Fruit fly (Drosophila melanogaster): ENCODE measurements around the gene CG12729.

The CG12729 gene

DNA sequence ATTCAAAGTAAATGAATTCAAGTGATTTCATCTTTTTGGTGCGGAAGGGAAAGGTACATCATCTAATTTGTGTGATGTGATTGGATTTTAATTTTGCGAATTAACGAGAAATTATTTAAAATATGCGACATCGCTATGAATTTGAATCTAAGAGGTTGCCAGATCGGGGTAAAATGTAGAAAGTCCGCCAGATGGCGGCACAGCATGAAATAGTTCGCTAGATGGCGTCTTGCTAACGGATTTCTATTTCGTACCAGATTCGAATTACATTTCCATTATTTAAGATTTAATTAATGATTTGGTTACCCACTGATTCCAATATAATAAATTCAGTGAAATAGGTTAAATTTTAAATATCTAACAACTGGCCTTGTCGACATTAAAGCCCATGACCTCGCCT, 38.3 kb downstream of the CG12729 start (continued):
- no peak for TF ChIP-seq CG3726 (GFP tag; IDR thresholded peaks at IDR 0.05)
- TF ChIP-seq sug (tag; optimal IDR thresholded peaks at IDR 0.05): peak; percentile 52
- no peak for TF ChIP-seq Asciz (GFP tag; optimal IDR thresholded peaks at IDR 0.05)
- no peak for TF ChIP-seq CG11398 (GFP tag; optimal IDR thresholded peaks at IDR 0.05)
- no peak for TF ChIP-seq CG1529 (GFP tag; optimal IDR thresholded peaks at IDR 0.05)
- TF ChIP-seq corto (GFP tag; optimal IDR thresholded peaks at IDR 0.05): no peak
- TF ChIP-seq gcm (GFP tag; optimal IDR thresholded peaks at IDR 0.05): no peak
- TF ChIP-seq CG10431 (GFP tag; optimal IDR thresholded peaks at IDR 0.05): no peak
- no peak for TF ChIP-seq hb (GFP tag; IDR thresholded peaks at IDR 0.05; ENCODE audit: partially characterized antibody)
- TF ChIP-seq CG14050 (GFP tag; IDR thresholded peaks at IDR 0.05): no peak
- TF ChIP-seq luna (GFP tag; optimal IDR thresholded peaks at IDR 0.05): no peak
- TF ChIP-seq Side (GFP tag; optimal IDR thresholded peaks at IDR 0.05): peak; percentile 12
- no peak for TF ChIP-seq D19B (GFP tag; optimal IDR thresholded peaks at IDR 0.05)
- no peak for TF ChIP-seq CG6854 (GFP tag; optimal IDR thresholded peaks at IDR 0.05)
- TF ChIP-seq CG34422 (GFP tag; IDR thresholded peaks at IDR 0.05): 0 out of 3 replicates have a peak, but pooled peaks have one; percentile 18
- no peak for TF ChIP-seq Fer2 (tag; optimal IDR thresholded peaks at IDR 0.05)
- no peak for TF ChIP-seq br (optimal IDR thresholded peaks at IDR 0.05)
- TF ChIP-seq Dip3 (GFP tag; optimal IDR thresholded peaks at IDR 0.05): peak; percentile 21
- TF ChIP-seq ems (GFP tag; optimal IDR thresholded peaks at IDR 0.05): peak; percentile 13
- no peak for TF ChIP-seq CG1602 (GFP tag; optimal IDR thresholded peaks at IDR 0.05)
- no peak for TF ChIP-seq gt (GFP tag; IDR thresholded peaks at IDR 0.05)
- peak; percentile 23 for TF ChIP-seq dmrt99B (tag; optimal IDR thresholded peaks at IDR 0.05)
- TF ChIP-seq fd102C (GFP tag; optimal IDR thresholded peaks at IDR 0.05): no peak
- TF ChIP-seq exex (tag; optimal IDR thresholded peaks at IDR 0.05): no peak
- peak; percentile 87 for TF ChIP-seq E2f2 (GFP tag; IDR thresholded peaks at IDR 0.05)
- no peak for TF ChIP-seq gsb (GFP tag; IDR thresholded peaks at IDR 0.05)
- no peak for TF ChIP-seq Sin3A (optimal IDR thresholded peaks at IDR 0.05)
- no peak for TF ChIP-seq Hr39 (optimal IDR thresholded peaks at IDR 0.05)
- no peak for TF ChIP-seq Deaf1 (tag; optimal IDR thresholded peaks at IDR 0.05)
- no peak for TF ChIP-seq Vsx1 (GFP tag; optimal IDR thresholded peaks at IDR 0.05)
- TF ChIP-seq CG12104 (GFP tag; optimal IDR thresholded peaks at IDR 0.05): no peak
- TF ChIP-seq CG32767 (GFP tag; IDR thresholded peaks at IDR 0.05): no peak
- peak; percentile 45 for TF ChIP-seq pnt (GFP tag; optimal IDR thresholded peaks at IDR 0.05)
- no peak for TF ChIP-seq Ssrp (tag; optimal IDR thresholded peaks at IDR 0.05)
- TF ChIP-seq Trl (optimal IDR thresholded peaks at IDR 0.05): no peak
- peak; percentile 43 for TF ChIP-seq Trl (GFP tag; optimal IDR thresholded peaks at IDR 0.05)
- TF ChIP-seq Neu2 (GFP tag; optimal IDR thresholded peaks at IDR 0.05; ENCODE audit: borderline replicate concordance): no peak
- TF ChIP-seq CG9609 (GFP tag; optimal IDR thresholded peaks at IDR 0.05): peak; percentile 6
- TF ChIP-seq seq (GFP tag; IDR thresholded peaks at IDR 0.05): no peak
- no peak for TF ChIP-seq CG7372 (GFP tag; IDR thresholded peaks at IDR 0.05)
- TF ChIP-seq prd (optimal IDR thresholded peaks at IDR 0.05): no peak
- peak; percentile 40; the same call in 1 of the 3 replicates for TF ChIP-seq prd (GFP tag; IDR thresholded peaks at IDR 0.05)
- no peak for TF ChIP-seq CG9215 (GFP tag; IDR thresholded peaks at IDR 0.05)
- TF ChIP-seq CG3065 (GFP tag; optimal IDR thresholded peaks at IDR 0.05): no peak
- TF ChIP-seq CG14014 (GFP tag; IDR thresholded peaks at IDR 0.05): peak; percentile 21; the same call in 1 of the 2 replicates
- no peak for TF ChIP-seq fu2 (GFP tag; optimal IDR thresholded peaks at IDR 0.05)
- TF ChIP-seq Gsc (GFP tag; IDR thresholded peaks at IDR 0.05): no peak
- no peak for TF ChIP-seq tll (GFP tag; optimal IDR thresholded peaks at IDR 0.05)
- peak; percentile 94 for TF ChIP-seq Ets65A (GFP tag)
- peak; percentile 25 for TF ChIP-seq Antp (GFP tag; optimal IDR thresholded peaks at IDR 0.05)
- TF ChIP-seq HLH4C (GFP tag; IDR thresholded peaks at IDR 0.05; ENCODE audit: partially characterized antibody): no peak
- no peak for TF ChIP-seq CG13775 (GFP tag; optimal IDR thresholded peaks at IDR 0.05)
- TF ChIP-seq CG8765 (GFP tag; IDR thresholded peaks at IDR 0.05): no peak
- no peak for TF ChIP-seq trh (GFP tag; optimal IDR thresholded peaks at IDR 0.05)
